Worm (Caenorhabditis elegans) whole organism, young adult: ENCODE results near the gene madf-9.

Experiments used
- B0261.1 ChIP-seq: sonication (generic microtip); optimal IDR thresholded peaks from 2 replicates; lab custom pipeline; 2016; ENCODE audit warnings: mild to moderate bottlenecking, missing genetic modification characterization, moderate library complexity, missing compliant biosample characterization
- C06A6.2 ChIP-seq: fragments of 200-800 bp; sonication (Bioruptor generic); conservative IDR thresholded peaks from 2 replicates; pipeline ENCODE4 v1.3.6; 2022; ENCODE audit warnings: missing genetic modification characterization, missing compliant biosample characterization
- F23B12.7 ChIP-seq: sonication (generic microtip); optimal IDR thresholded peaks from 2 replicates; lab custom pipeline; 2017; ENCODE audit warnings: missing genetic modification characterization, mild to moderate bottlenecking, missing compliant biosample characterization, antibody characterized with exemption, moderate library complexity; ENCODE audit not compliant: insufficient read depth
- F39B2.1 ChIP-seq: fragments of 200-800 bp; sonication (Bioruptor generic); IDR thresholded peaks from 2 replicates; pipeline ENCODE4 v1.3.6; 2022; ENCODE audit warnings: missing genetic modification reagents, missing genetic modification characterization, missing compliant biosample characterization
- F55B11.4 ChIP-seq: sonication (generic microtip); optimal IDR thresholded peaks from 2 replicates; lab custom pipeline; 2016; ENCODE audit warnings: missing compliant biosample characterization, missing genetic modification characterization, borderline replicate concordance; ENCODE audit not compliant: insufficient read depth
- F57C9.4 ChIP-seq: sonication (generic microtip); optimal IDR thresholded peaks from 2 replicates; lab custom pipeline; 2017; ENCODE audit warnings: mild to moderate bottlenecking, missing genetic modification characterization, missing compliant biosample characterization
- K11D2.4 ChIP-seq: fragments of 200-800 bp; sonication (Bioruptor generic); IDR thresholded peaks from 2 replicates; pipeline ENCODE4 v1.3.6; 2022; ENCODE audit warnings: missing genetic modification reagents, missing genetic modification characterization, missing compliant biosample characterization
- K12H6.12 ChIP-seq: fragments of 200-800 bp; sonication (Bioruptor generic); optimal IDR thresholded peaks from 2 replicates; lab custom pipeline; 2018; ENCODE audit warnings: mild to moderate bottlenecking, missing genetic modification characterization, missing compliant biosample characterization
- T07F8.4 ChIP-seq: sonication (generic microtip); optimal IDR thresholded peaks from 2 replicates; lab custom pipeline; 2016; ENCODE audit warnings: mild to moderate bottlenecking, missing genetic modification characterization, moderate library complexity, missing compliant biosample characterization
- T26A5.8 ChIP-seq: sonication (generic microtip); optimal IDR thresholded peaks from 2 replicates; lab custom pipeline; 2016; ENCODE audit warnings: missing genetic modification characterization, missing compliant biosample characterization
- Y53G8AR.9 ChIP-seq: fragments of 200-800 bp; sonication (Bioruptor generic); conservative IDR thresholded peaks from 2 replicates; pipeline ENCODE4 v1.3.6; 2022; ENCODE audit warnings: missing genetic modification reagents, missing genetic modification characterization, missing compliant biosample characterization
- Y67H2A.10 ChIP-seq: fragments of 200-800 bp; sonication (Bioruptor generic); conservative IDR thresholded peaks from 2 replicates; pipeline ENCODE4 v1.3.6; 2022; ENCODE audit warnings: missing genetic modification reagents, missing genetic modification characterization, missing compliant biosample characterization
- Y79H2A.3 ChIP-seq: fragments of 200-800 bp; sonication (Bioruptor generic); conservative IDR thresholded peaks from 2 replicates; pipeline ENCODE4 v1.3.6; 2022; ENCODE audit warnings: missing genetic modification reagents, missing genetic modification characterization, missing compliant biosample characterization
- akir-1 ChIP-seq: fragments of 200-800 bp; sonication (Bioruptor generic); optimal IDR thresholded peaks from 2 replicates; lab custom pipeline; 2018; ENCODE audit warnings: mild to moderate bottlenecking, missing genetic modification characterization, moderate library complexity, missing compliant biosample characterization
- ama-1 ChIP-seq, 3 experiments: fragments of 150-350 bp in 1 of 3; sonication (generic microtip) in 2 of 3; optimal IDR thresholded peaks; 2 replicates each; lab custom pipeline; 2014 to 2018; ENCODE audit warnings: missing biosample characterization in 2 of 3, missing genetic modification characterization in 2 of 3, missing genetic modification reagents in 2 of 3
- aptf-2 ChIP-seq: fragments of 200-800 bp; sonication (Bioruptor generic); conservative IDR thresholded peaks from 2 replicates; pipeline ENCODE4 v1.3.6; 2022; ENCODE audit warnings: missing genetic modification reagents, missing genetic modification characterization, missing compliant biosample characterization
- attf-3 ChIP-seq: fragments of 200-800 bp; sonication (Bioruptor generic); conservative IDR thresholded peaks from 2 replicates; pipeline ENCODE4 v1.3.6; 2022; ENCODE audit warnings: missing genetic modification reagents, missing genetic modification characterization, missing compliant biosample characterization
- cebp-1 ChIP-seq, 2 experiments: fragments of 200-800 bp in 1 of 2; sonication (Bioruptor generic) in 1 of 2; sonication (generic microtip) in 1 of 2; IDR thresholded peaks in 1 of 2; optimal IDR thresholded peaks in 1 of 2; 2 replicates each; pipeline versions ENCODE4 v1.3.6 to Lab custom; 2017 to 2022; ENCODE audit warnings: missing compliant biosample characterization in 2 of 2, missing genetic modification characterization in 2 of 2, mild to moderate bottlenecking in 1 of 2, missing genetic modification reagents in 1 of 2, moderate library complexity in 1 of 2
- ceh-27 ChIP-seq: fragments of 200-800 bp; sonication (Bioruptor generic); optimal IDR thresholded peaks from 2 replicates; lab custom pipeline; 2018; ENCODE audit warnings: mild to moderate bottlenecking, missing genetic modification characterization, moderate library complexity, missing compliant biosample characterization
- ceh-40 ChIP-seq: fragments of 200-800 bp; sonication (Bioruptor generic); IDR thresholded peaks from 2 replicates; pipeline ENCODE4 v1.3.6; 2022; ENCODE audit warnings: missing genetic modification characterization, missing compliant biosample characterization
- efl-1 ChIP-seq: fragments of 150-350 bp; optimal IDR thresholded peaks from 2 replicates; lab custom pipeline; 2014; ENCODE audit warnings: missing biosample characterization, missing genetic modification reagents, missing genetic modification characterization
- egl-44 ChIP-seq: fragments of 200-800 bp; sonication (Bioruptor generic); IDR thresholded peaks from 2 replicates; pipeline ENCODE4 v1.3.6; 2022; ENCODE audit warnings: missing genetic modification reagents, missing genetic modification characterization, missing compliant biosample characterization
- ekl-4 ChIP-seq: fragments of 200-800 bp; sonication (Bioruptor generic); IDR thresholded peaks from 2 replicates; pipeline ENCODE4 v1.3.6; 2022; ENCODE audit warnings: missing genetic modification reagents, missing genetic modification characterization, missing compliant biosample characterization
- ets-4 ChIP-seq: fragments of 200-800 bp; sonication (Bioruptor generic); optimal IDR thresholded peaks from 2 replicates; lab custom pipeline; 2018; ENCODE audit warnings: mild to moderate bottlenecking, missing genetic modification characterization, missing compliant biosample characterization
- fkh-3 ChIP-seq: sonication (generic microtip); optimal IDR thresholded peaks from 2 replicates; lab custom pipeline; 2016; ENCODE audit warnings: mild to moderate bottlenecking, missing genetic modification characterization, missing compliant biosample characterization
- hlh-26 ChIP-seq: fragments of 200-800 bp; sonication (Bioruptor generic); conservative IDR thresholded peaks from 2 replicates; pipeline ENCODE4 v1.3.6; 2022; ENCODE audit warnings: missing genetic modification reagents, missing genetic modification characterization, missing compliant biosample characterization
- hmg-20 ChIP-seq: fragments of 200-800 bp; sonication (Bioruptor generic); IDR thresholded peaks from 2 replicates; pipeline ENCODE4 v1.3.6; 2022; ENCODE audit warnings: missing genetic modification reagents, missing genetic modification characterization, missing compliant biosample characterization
- hrde-1 ChIP-seq: sonication (generic microtip); optimal IDR thresholded peaks from 2 replicates; lab custom pipeline; 2016; ENCODE audit warnings: missing genetic modification characterization, mild to moderate bottlenecking, missing compliant biosample characterization, moderate library complexity, missing genotype, missing genetic modification reagents, borderline replicate concordance
- hsf-1 ChIP-seq: fragments of 200-800 bp; sonication (Bioruptor generic); IDR thresholded peaks from 2 replicates; pipeline ENCODE4 v1.3.6; 2022; ENCODE audit warnings: missing genetic modification reagents, missing genetic modification characterization, missing compliant biosample characterization
- lin-35 ChIP-seq, 3 experiments: fragments of 150-350 bp in 2 of 3; sonication (generic microtip) in 1 of 3; optimal IDR thresholded peaks; 2 replicates each; lab custom pipeline; 2014 to 2018; ENCODE audit warnings: missing biosample characterization in 3 of 3, missing genetic modification characterization in 3 of 3, missing genetic modification reagents in 3 of 3
- lir-1 ChIP-seq: fragments of 200-800 bp; sonication (Bioruptor generic); conservative IDR thresholded peaks from 2 replicates; pipeline ENCODE4 v1.3.6; 2022; ENCODE audit warnings: missing genetic modification reagents, missing genetic modification characterization, missing compliant biosample characterization
- lsl-1 ChIP-seq: fragments of 200-800 bp; sonication (Bioruptor generic); optimal IDR thresholded peaks from 2 replicates; lab custom pipeline; 2018; ENCODE audit warnings: mild to moderate bottlenecking, missing genetic modification characterization, moderate library complexity, missing compliant biosample characterization
- lsy-27 ChIP-seq: sonication (generic microtip); optimal IDR thresholded peaks from 2 replicates; lab custom pipeline; 2017; ENCODE audit warnings: missing genetic modification characterization, mild to moderate bottlenecking, missing compliant biosample characterization, antibody characterized with exemption, missing genotype, borderline replicate concordance; ENCODE audit not compliant: insufficient read depth
- madf-3 ChIP-seq: fragments of 200-800 bp; sonication (Bioruptor generic); IDR thresholded peaks from 2 replicates; pipeline ENCODE4 v1.3.6; 2022; ENCODE audit warnings: missing genetic modification reagents, missing genetic modification characterization, missing compliant biosample characterization
- madf-8 ChIP-seq: fragments of 200-800 bp; sonication (Bioruptor generic); conservative IDR thresholded peaks from 2 replicates; pipeline ENCODE4 v1.3.6; 2022; ENCODE audit warnings: missing genetic modification reagents, missing genetic modification characterization, missing compliant biosample characterization
- mel-28 ChIP-seq: sonication (generic microtip); optimal IDR thresholded peaks from 2 replicates; lab custom pipeline; 2016; ENCODE audit warnings: borderline replicate concordance, mild to moderate bottlenecking, missing genetic modification characterization, missing compliant biosample characterization
- nfya-2 ChIP-seq: fragments of 200-800 bp; sonication (Bioruptor generic); IDR thresholded peaks from 2 replicates; pipeline ENCODE4 v1.3.6; 2022; ENCODE audit warnings: missing genetic modification reagents, missing genetic modification characterization, missing compliant biosample characterization
- nhr-120 ChIP-seq: fragments of 200-800 bp; sonication (Bioruptor generic); IDR thresholded peaks from 2 replicates; pipeline ENCODE4 v1.3.6; 2022; ENCODE audit warnings: missing genetic modification characterization, missing compliant biosample characterization
- pbrm-1 ChIP-seq: fragments of 200-800 bp; sonication (Bioruptor generic); IDR thresholded peaks from 2 replicates; pipeline ENCODE4 v1.3.6; 2022; ENCODE audit warnings: missing genetic modification reagents, missing genetic modification characterization, missing compliant biosample characterization
- rec-8 ChIP-seq, 2 experiments: sonication (generic microtip); optimal IDR thresholded peaks; 2 replicates each; lab custom pipeline; 2016; ENCODE audit warnings: mild to moderate bottlenecking in 2 of 2, missing genetic modification characterization in 2 of 2, missing genetic modification reagents in 2 of 2, missing genotype in 2 of 2, missing biosample characterization in 1 of 2, missing compliant biosample characterization in 1 of 2, moderate library complexity in 1 of 2
- sdz-38 ChIP-seq: sonication (generic microtip); optimal IDR thresholded peaks from 2 replicates; lab custom pipeline; 2016; ENCODE audit warnings: missing genotype, missing genetic modification characterization, missing compliant biosample characterization
- sea-2 ChIP-seq: fragments of 200-800 bp; sonication (Bioruptor generic); IDR thresholded peaks from 2 replicates; pipeline ENCODE4 v1.3.6; 2022; ENCODE audit warnings: missing genetic modification characterization, missing compliant biosample characterization
- ztf-26 ChIP-seq: sonication (generic microtip); optimal IDR thresholded peaks from 2 replicates; lab custom pipeline; 2017; ENCODE audit warnings: missing genetic modification characterization, missing compliant biosample characterization

The madf-9 gene

ce11 chrIV:3647551-3647950 is 10.7 kb downstream of the madf-9 start:
- TF ChIP-seq cebp-1 (GFP tag; IDR thresholded peaks at IDR 0.05; lab: Robert Waterston, UW) (no peak), cebp-1 (tag; optimal IDR thresholded peaks at IDR 0.05; lab: Kevin White, UChicago) (peak; percentile 20), hsf-1 (peak; percentile 31; the same call in 1 of the 2 replicates), ztf-26 (tag; lab: Kevin White, UChicago) (peak; percentile 50), K11D2.4 (GFP tag; lab: Robert Waterston, UW) (peak; percentile 44; the same call in 1 of the 2 replicates), mel-28 (tag; lab: Kevin White, UChicago) (no peak)
- TF ChIP-seq, all 124 proteins: peak for 4

DNA sequence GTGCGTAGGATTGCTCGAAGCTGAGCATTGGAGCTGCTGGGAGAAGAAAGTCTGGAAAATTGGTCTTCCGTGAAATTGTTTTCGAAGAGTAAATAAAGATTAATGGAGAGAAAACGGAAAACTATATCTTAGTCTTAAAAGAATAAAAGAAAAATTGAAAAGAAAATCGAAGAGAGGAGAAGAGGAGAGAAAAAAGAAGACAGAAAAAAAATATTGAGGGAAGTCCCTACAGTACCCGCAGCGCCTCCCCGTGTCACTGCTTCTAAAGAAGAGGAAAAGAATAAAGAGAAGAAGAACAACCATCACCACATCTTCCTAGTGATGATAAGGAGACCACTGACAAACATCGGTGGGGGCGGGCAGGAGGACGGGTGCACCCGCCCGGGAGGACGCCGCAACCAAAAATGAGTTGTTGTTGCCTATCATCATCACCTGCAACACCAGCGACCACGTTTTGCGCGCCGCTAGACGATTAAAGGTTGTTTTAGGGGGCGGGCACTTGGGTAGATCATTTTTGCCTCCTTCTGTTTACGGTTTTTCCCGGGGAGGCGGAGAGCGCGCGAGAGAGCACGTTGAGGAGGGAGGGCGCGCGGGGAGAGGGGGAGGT is 11.9 kb downstream of the madf-9 start, which contains the start of gene CC8.2:
Gene CC8.2 (minus strand): TSS at position 51 of the 607 bp plus-strand sequence.
- TF ChIP-seq ets-4 (GFP tag; lab: Kevin White, UChicago) (no peak), ztf-26 (tag; lab: Kevin White, UChicago) (peak; percentile 30), sdz-38 (tag; lab: Kevin White, UChicago) (no peak), K11D2.4 (GFP tag; lab: Robert Waterston, UW) (no peak), lir-1 (GFP tag; lab: Robert Waterston, UW) (no peak), sea-2 (GFP tag; lab: Robert Waterston, UW) (no peak), attf-3 (GFP tag; lab: Robert Waterston, UW) (no peak), lsy-27 (tag; lab: Kevin White, UChicago) (no peak), B0261.1 (tag; lab: Kevin White, UChicago) (no peak), nhr-120 (no peak), Y79H2A.3 (GFP tag; lab: Robert Waterston, UW) (0 out of 2 replicates have a peak, but pooled peaks have one; percentile 30), rec-8 (tag; optimal IDR thresholded peaks at IDR 0.05; lab: Kevin White, UChicago) (no peak), akir-1 (GFP tag; lab: Kevin White, UChicago) (no peak), fkh-3 (tag; lab: Kevin White, UChicago) (no peak), K12H6.12 (no peak), pbrm-1 (GFP tag; lab: Robert Waterston, UW) (no peak), ama-1 (optimal IDR thresholded peaks at IDR 0.05; lab: Kevin White, UChicago) (no peak), ama-1 (GFP tag; optimal IDR thresholded peaks at IDR 0.05; lab: Kevin White, UChicago) (no peak), lin-35 (GFP tag; optimal IDR thresholded peaks at IDR 0.05; lab: Kevin White, UChicago) (no peak), Y67H2A.10 (GFP tag; lab: Robert Waterston, UW) (no peak), T26A5.8 (tag; lab: Kevin White, UChicago) (no peak), nfya-2 (no peak), F57C9.4 (tag; lab: Kevin White, UChicago) (no peak), madf-8 (GFP tag; lab: Robert Waterston, UW) (peak; percentile 92), F55B11.4 (tag; lab: Kevin White, UChicago) (no peak), C06A6.2 (GFP tag; lab: Robert Waterston, UW) (0 out of 2 replicates have a peak, but pooled peaks have one; percentile 57), lsl-1 (GFP tag; lab: Kevin White, UChicago) (no peak), aptf-2 (GFP tag; lab: Robert Waterston, UW) (peak; percentile 63; the same call in 1 of the 2 replicates), T07F8.4 (no peak), hrde-1 (tag; lab: Kevin White, UChicago) (no peak), ceh-40 (no peak), ekl-4 (peak; percentile 72), hlh-26 (GFP tag; lab: Robert Waterston, UW) (no peak), Y53G8AR.9 (0 out of 2 replicates have a peak, but pooled peaks have one; percentile 65), hmg-20 (no peak), madf-3 (GFP tag; lab: Robert Waterston, UW) (0 out of 2 replicates have a peak, but pooled peaks have one; percentile 41), F39B2.1 (GFP tag; lab: Robert Waterston, UW) (no peak), F23B12.7 (no peak), egl-44 (GFP tag; lab: Robert Waterston, UW) (no peak), efl-1 (peak; percentile 83), ceh-27 (GFP tag; lab: Kevin White, UChicago) (peak; percentile 56)
